Fruit fly (Drosophila melanogaster) S2 (cell line): ENCODE measurements around the gene Archease.

Experiments
- CG8478 ChIP-seq: fragments of >200 bp; optimal IDR thresholded peaks from 2 replicates; lab custom pipeline; 2018
- CTCF ChIP-seq, 2 experiments: fragments of >200 bp; optimal IDR thresholded peaks; 2 replicates each; lab custom pipeline; 2018

dm6 chr3R:21624352-21624954 is 38.3 kb downstream of the Archease start:
- TF ChIP-seq CTCF (optimal IDR thresholded peaks at IDR 0.05; lab: Kevin White, UChicago): no peak
- TF ChIP-seq CG8478 (lab: Kevin White, UChicago): no peak
